Worm (Caenorhabditis elegans) whole organism, L2 larva: ENCODE results near the gene cdr-2.

ENCODE experiments used
- ama-1 ChIP-seq: fragments of 150-350 bp; optimal IDR thresholded peaks from 2 replicates; lab custom pipeline; 2018; ENCODE audit warnings: inconsistent platforms
- egl-27 ChIP-seq: sonication (generic microtip); optimal IDR thresholded peaks from 3 replicates; lab custom pipeline; 2017; ENCODE audit warnings: missing biosample characterization, missing genetic modification reagents, missing genetic modification characterization
- fos-1 ChIP-seq: fragments of 150-350 bp; optimal IDR thresholded peaks from 2 replicates; lab custom pipeline; 2014; ENCODE audit warnings: missing biosample characterization, missing genetic modification characterization
- lsy-2 ChIP-seq, 2 experiments: fragments of 150-350 bp in 1 of 2; sonication (generic microtip) in 1 of 2; optimal IDR thresholded peaks; 2 replicates each; lab custom pipeline; 2014 to 2017; ENCODE audit warnings: missing biosample characterization in 2 of 2, missing genetic modification characterization in 2 of 2
- nhr-11 ChIP-seq: fragments of 150-350 bp; optimal IDR thresholded peaks from 2 replicates; lab custom pipeline; 2014; ENCODE audit warnings: missing biosample characterization, missing genetic modification characterization
- nhr-25 ChIP-seq: fragments of 150-350 bp; sonication (generic microtip); optimal IDR thresholded peaks from 3 replicates; lab custom pipeline; 2014; ENCODE audit warnings: missing biosample characterization, missing genetic modification characterization

DNA sequence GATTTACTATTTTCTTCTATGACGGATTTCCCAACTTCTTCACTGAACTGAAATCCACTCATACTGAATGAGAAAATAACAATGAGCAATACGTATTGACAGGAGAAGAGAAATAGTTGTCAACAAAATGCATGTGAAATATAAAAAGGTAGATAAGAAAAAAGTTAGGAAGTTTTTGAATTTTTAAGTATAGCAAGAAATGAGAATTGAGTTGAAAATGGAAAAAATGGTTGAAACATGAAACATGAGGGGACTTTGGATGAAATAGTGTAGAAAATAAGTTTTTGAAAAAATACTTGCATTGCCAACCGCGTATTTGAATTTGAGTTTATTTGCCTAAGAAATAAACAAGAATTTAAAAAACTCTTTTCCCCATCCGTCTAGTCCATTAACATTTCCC, 31.4 kb upstream of the cdr-2 start, which contains the start of the genes pals-38 and C54D10.9:
- TF ChIP-seq nhr-11 (tag; lab: Kevin White, UChicago): no peak
- TF ChIP-seq egl-27 (tag; lab: Kevin White, UChicago): no peak
- TF ChIP-seq fos-1: no peak
- no peak for TF ChIP-seq nhr-25 (tag; lab: Kevin White, UChicago)
- TF ChIP-seq lsy-2 (tag; optimal IDR thresholded peaks at IDR 0.05; lab: Kevin White, UChicago): no peak
- TF ChIP-seq ama-1 (lab: Kevin White, UChicago): no peak
